Worm (Caenorhabditis elegans): Measurements from ENCODE around the gene F21H7.12.

Gene F21H7.12

ce11 chrV:16246579-16246978 lies 16.6 kb downstream of the F21H7.12 start, which contains the start of gene srh-95:
TSS of gene srh-95 (plus strand) at chrV:16246879.
- TF ChIP-seq hnd-1 (tag; optimal IDR thresholded peaks at IDR 0.05), result no peak
- no peak for TF ChIP-seq ceh-36 (tag; optimal IDR thresholded peaks at IDR 0.05)
- no peak for TF ChIP-seq flt-1 (GFP tag; IDR thresholded peaks at IDR 0.05)
- no peak for TF ChIP-seq hmg-4 (GFP tag; optimal IDR thresholded peaks at IDR 0.05)
- TF ChIP-seq hmbx-1 (tag; optimal IDR thresholded peaks at IDR 0.05), result no peak
- TF ChIP-seq ama-1 (optimal IDR thresholded peaks at IDR 0.05), result no peak
- TF ChIP-seq sea-1 (GFP tag; conservative IDR thresholded peaks at IDR 0.05), result no peak
- no peak for TF ChIP-seq B0310.2 (tag; optimal IDR thresholded peaks at IDR 0.05)

ce11 chrV:16249105-16249504 lies 19.1 kb downstream of the F21H7.12 start:
- TF ChIP-seq tbx-11 (GFP tag; IDR thresholded peaks at IDR 0.05) (no peak), sea-1 (GFP tag; conservative IDR thresholded peaks at IDR 0.05) (no peak), aly-1 (tag; optimal IDR thresholded peaks at IDR 0.05) (no peak), ceh-36 (tag; optimal IDR thresholded peaks at IDR 0.05) (no peak), B0310.2 (tag; optimal IDR thresholded peaks at IDR 0.05) (no peak), ama-1 (optimal IDR thresholded peaks at IDR 0.05) (no peak), flt-1 (GFP tag; IDR thresholded peaks at IDR 0.05) (no peak), pes-1 (GFP tag; IDR thresholded peaks at IDR 0.05) (no peak), ceh-13 (GFP tag; optimal IDR thresholded peaks at IDR 0.05) (no peak), tbx-37 (GFP tag; conservative IDR thresholded peaks at IDR 0.05) (no peak), hmg-4 (GFP tag; optimal IDR thresholded peaks at IDR 0.05) (no peak), F13C5.2 (tag; optimal IDR thresholded peaks at IDR 0.05) (no peak), ets-7 (tag; optimal IDR thresholded peaks at IDR 0.05) (no peak), hmbx-1 (tag; optimal IDR thresholded peaks at IDR 0.05) (no peak), hnd-1 (tag; optimal IDR thresholded peaks at IDR 0.05) (no peak), tra-4 (tag; optimal IDR thresholded peaks at IDR 0.05) (no peak)

DNA sequence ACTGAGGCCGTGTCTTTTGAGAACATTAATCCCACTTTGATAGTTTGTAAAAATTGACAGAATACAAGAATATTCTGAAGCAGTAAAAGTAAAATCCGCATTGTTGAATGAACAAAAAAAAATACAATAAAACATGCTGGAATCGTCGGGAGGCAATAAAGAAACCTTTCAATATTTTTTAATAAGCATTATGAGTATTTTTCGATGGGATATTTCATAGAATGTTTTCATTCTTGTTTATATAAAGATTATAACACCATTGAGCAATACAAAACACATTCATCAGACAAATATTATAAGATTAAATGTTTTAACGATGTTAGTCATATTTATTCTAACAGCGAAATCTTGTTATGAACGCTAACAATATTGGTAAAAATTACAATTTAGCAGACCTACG lies 23.7 kb downstream of the F21H7.12 start, which contains the start of gene gcy-20:
TSS of gene gcy-20 (minus strand) at position 101 of the 400 bp plus-strand sequence.
- TF ChIP-seq B0310.2 (tag; optimal IDR thresholded peaks at IDR 0.05) (no peak), scrt-1 (GFP tag; IDR thresholded peaks at IDR 0.05) (no peak), ceh-36 (tag; optimal IDR thresholded peaks at IDR 0.05) (no peak), ceh-13 (GFP tag; optimal IDR thresholded peaks at IDR 0.05) (no peak), tra-4 (tag; optimal IDR thresholded peaks at IDR 0.05) (no peak), hmbx-1 (tag; optimal IDR thresholded peaks at IDR 0.05) (no peak), aly-1 (tag; optimal IDR thresholded peaks at IDR 0.05) (no peak), F13C5.2 (tag; optimal IDR thresholded peaks at IDR 0.05) (no peak), flt-1 (GFP tag; IDR thresholded peaks at IDR 0.05) (no peak), pes-1 (GFP tag; IDR thresholded peaks at IDR 0.05) (no peak), ets-7 (tag; optimal IDR thresholded peaks at IDR 0.05) (no peak), tbx-11 (GFP tag; IDR thresholded peaks at IDR 0.05) (no peak), hmg-4 (GFP tag; optimal IDR thresholded peaks at IDR 0.05) (no peak), sea-1 (GFP tag; conservative IDR thresholded peaks at IDR 0.05) (no peak), tbx-37 (GFP tag; conservative IDR thresholded peaks at IDR 0.05) (no peak)

ce11 chrV:16256395-16256794 lies 26.4 kb downstream of the F21H7.12 start, which contains the start of gene bgnt-1.3:
TSS of gene bgnt-1.3 (minus strand) at chrV:16256495.
- no peak for TF ChIP-seq pes-1 (GFP tag; IDR thresholded peaks at IDR 0.05)

DNA sequence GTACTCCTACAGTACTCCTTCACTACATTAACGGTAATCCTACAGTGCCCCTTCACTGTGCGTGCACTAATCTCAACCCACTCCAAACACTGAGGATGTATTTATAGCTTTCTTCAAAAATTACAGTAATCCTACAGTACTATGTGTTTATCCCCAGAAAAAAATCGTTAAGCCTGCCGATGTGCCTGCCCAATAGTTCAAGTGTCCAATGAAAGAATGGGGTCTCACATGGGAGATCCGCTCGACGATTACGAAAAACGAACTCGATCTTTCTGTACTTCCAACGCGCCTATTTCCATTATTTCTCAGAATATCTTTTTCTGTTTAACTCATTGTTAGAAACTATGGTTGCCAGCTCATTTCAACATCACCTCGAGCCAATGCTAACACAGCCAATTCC lies 28.2 kb downstream of the F21H7.12 start, which contains the start of gene nhr-218:
TSS of gene nhr-218 (plus strand) at position 301 of the 400 bp plus-strand sequence.
- no peak for TF ChIP-seq hmg-4 (GFP tag; optimal IDR thresholded peaks at IDR 0.05)
- TF ChIP-seq F13C5.2 (tag; optimal IDR thresholded peaks at IDR 0.05), result no peak
- no peak for TF ChIP-seq ets-7 (tag; optimal IDR thresholded peaks at IDR 0.05)
- no peak for TF ChIP-seq B0310.2 (tag; optimal IDR thresholded peaks at IDR 0.05)
- no peak for TF ChIP-seq tbx-37 (GFP tag; conservative IDR thresholded peaks at IDR 0.05)
- no peak for TF ChIP-seq tbx-11 (GFP tag; IDR thresholded peaks at IDR 0.05)
- no peak for TF ChIP-seq sea-1 (GFP tag; conservative IDR thresholded peaks at IDR 0.05)

ce11 chrV:16259684-16260083 lies 29.7 kb downstream of the F21H7.12 start, which contains the start of gene nhr-127:
TSS of gene nhr-127 (plus strand) at chrV:16259984.
- TF ChIP-seq sea-1 (GFP tag; conservative IDR thresholded peaks at IDR 0.05) (no peak), ets-7 (tag; optimal IDR thresholded peaks at IDR 0.05) (no peak), ama-1 (optimal IDR thresholded peaks at IDR 0.05) (no peak), pes-1 (GFP tag; IDR thresholded peaks at IDR 0.05) (no peak), hmbx-1 (tag; optimal IDR thresholded peaks at IDR 0.05) (no peak), hmg-4 (GFP tag; optimal IDR thresholded peaks at IDR 0.05) (no peak), tbx-11 (GFP tag; IDR thresholded peaks at IDR 0.05) (no peak), flt-1 (GFP tag; IDR thresholded peaks at IDR 0.05) (no peak), hnd-1 (tag; optimal IDR thresholded peaks at IDR 0.05) (no peak), aly-1 (tag; optimal IDR thresholded peaks at IDR 0.05) (no peak), B0310.2 (tag; optimal IDR thresholded peaks at IDR 0.05) (no peak), tbx-37 (GFP tag; conservative IDR thresholded peaks at IDR 0.05) (no peak), tra-4 (tag; optimal IDR thresholded peaks at IDR 0.05) (no peak)

ce11 chrV:16266514-16266913 lies 36.5 kb downstream of the F21H7.12 start, which contains the start of gene T13F3.4:
TSS of gene T13F3.4 (minus strand) at chrV:16266614.
- TF ChIP-seq hmbx-1 (tag; optimal IDR thresholded peaks at IDR 0.05), result no peak
- TF ChIP-seq B0310.2 (tag; optimal IDR thresholded peaks at IDR 0.05), result no peak
- no peak for TF ChIP-seq ceh-13 (GFP tag; optimal IDR thresholded peaks at IDR 0.05)
- TF ChIP-seq ets-7 (tag; optimal IDR thresholded peaks at IDR 0.05), result no peak
- TF ChIP-seq pes-1 (GFP tag; IDR thresholded peaks at IDR 0.05), result no peak
- no peak for TF ChIP-seq flt-1 (GFP tag; IDR thresholded peaks at IDR 0.05)
- TF ChIP-seq sea-1 (GFP tag; conservative IDR thresholded peaks at IDR 0.05), result no peak
- TF ChIP-seq tra-4 (tag; optimal IDR thresholded peaks at IDR 0.05), result no peak
- TF ChIP-seq hmg-4 (GFP tag; optimal IDR thresholded peaks at IDR 0.05), result no peak
- no peak for TF ChIP-seq hnd-1 (tag; optimal IDR thresholded peaks at IDR 0.05)
- no peak for TF ChIP-seq aly-1 (tag; optimal IDR thresholded peaks at IDR 0.05)
- TF ChIP-seq scrt-1 (GFP tag; IDR thresholded peaks at IDR 0.05), result no peak
- no peak for TF ChIP-seq ama-1 (optimal IDR thresholded peaks at IDR 0.05)
- TF ChIP-seq tbx-11 (GFP tag; IDR thresholded peaks at IDR 0.05), result no peak

DNA sequence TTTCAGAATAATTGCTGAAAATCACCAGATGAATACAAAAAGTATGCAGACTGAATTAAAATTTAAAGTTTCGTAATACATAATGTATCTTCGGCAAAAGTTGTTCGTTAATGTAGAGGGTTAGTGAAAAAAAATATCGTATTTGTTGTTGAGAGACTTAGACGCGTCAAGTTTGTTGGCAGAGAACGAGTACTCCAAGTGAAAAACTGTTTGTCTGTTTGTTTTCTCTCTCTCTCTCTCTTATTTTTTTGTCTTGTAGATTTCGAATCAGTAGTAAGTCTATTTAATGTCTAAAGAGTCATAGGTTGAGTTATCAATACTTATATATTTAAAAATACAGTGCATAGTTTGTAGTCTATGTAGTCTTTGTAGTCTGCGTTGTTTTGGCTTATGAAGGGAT lies 39.6 kb downstream of the F21H7.12 start, which contains the start of the genes fbxa-2 and T13F3.8:
TSS of gene fbxa-2 (minus strand) at position 101 of the 400 bp plus-strand sequence.
TSS of gene T13F3.8 (plus strand) at position 245 of the 400 bp plus-strand sequence.
- TF ChIP-seq scrt-1 (GFP tag; IDR thresholded peaks at IDR 0.05), result no peak
- no peak for TF ChIP-seq hmg-4 (GFP tag; optimal IDR thresholded peaks at IDR 0.05)
- no peak for TF ChIP-seq hnd-1 (tag; optimal IDR thresholded peaks at IDR 0.05)
- TF ChIP-seq flt-1 (GFP tag; IDR thresholded peaks at IDR 0.05), result no peak
- TF ChIP-seq pes-1 (GFP tag; IDR thresholded peaks at IDR 0.05), result no peak
- TF ChIP-seq ceh-36 (tag; optimal IDR thresholded peaks at IDR 0.05), result no peak
- no peak for TF ChIP-seq tbx-11 (GFP tag; IDR thresholded peaks at IDR 0.05)
- TF ChIP-seq tra-4 (tag; optimal IDR thresholded peaks at IDR 0.05), result no peak
- TF ChIP-seq tbx-37 (GFP tag; conservative IDR thresholded peaks at IDR 0.05), result no peak
- TF ChIP-seq ets-7 (tag; optimal IDR thresholded peaks at IDR 0.05), result no peak

All from whole organism, early embryonic.